Fruit fly (Drosophila melanogaster) whole organism, adult: ENCODE results near the gene CG31917.

ENCODE experiments used
- CG11617 ChIP-seq: fragments of 200-800 bp; sonication (Bioruptor generic); optimal IDR thresholded peaks from 2 replicates; lab custom pipeline; 2017; ENCODE audit warnings: mild to moderate bottlenecking, missing biosample characterization, missing genetic modification reagents, missing genetic modification characterization
- CG12768 ChIP-seq: fragments of 200-800 bp; sonication (Bioruptor generic); optimal IDR thresholded peaks from 2 replicates; lab custom pipeline; 2017; ENCODE audit warnings: missing biosample characterization, missing genetic modification characterization, mild to moderate bottlenecking, moderate library complexity, missing genetic modification reagents
- CG14711 ChIP-seq: fragments of 200-800 bp; sonication (Bioruptor generic); optimal IDR thresholded peaks from 2 replicates; lab custom pipeline; 2018; ENCODE audit warnings: missing biosample characterization, mild to moderate bottlenecking, missing genetic modification characterization, moderate library complexity
- CG1620 ChIP-seq: fragments of 200-800 bp; sonication (Bioruptor generic); optimal IDR thresholded peaks from 2 replicates; lab custom pipeline; 2016; ENCODE audit warnings: missing biosample characterization, missing genetic modification characterization
- CG33017 ChIP-seq: fragments of 200-800 bp; sonication (Bioruptor generic); optimal IDR thresholded peaks from 2 replicates; lab custom pipeline; 2018; ENCODE audit warnings: missing biosample characterization, mild to moderate bottlenecking, missing genetic modification characterization, moderate library complexity
- CG5204 ChIP-seq: fragments of 200-800 bp; sonication (Bioruptor generic); optimal IDR thresholded peaks from 2 replicates; lab custom pipeline; 2016; ENCODE audit warnings: missing biosample characterization, missing genetic modification characterization
- CG7045 ChIP-seq: fragments of 200-800 bp; sonication (Bioruptor generic); optimal IDR thresholded peaks from 2 replicates; lab custom pipeline; 2017; ENCODE audit warnings: missing biosample characterization, mild to moderate bottlenecking, missing genetic modification characterization
- CG7101 ChIP-seq: fragments of 200-800 bp; sonication (Bioruptor generic); optimal IDR thresholded peaks from 2 replicates; lab custom pipeline; 2018; ENCODE audit warnings: missing biosample characterization, mild to moderate bottlenecking, missing genetic modification characterization, moderate library complexity
- Clk ChIP-seq: fragments of 200-800 bp; sonication (Bioruptor generic); optimal IDR thresholded peaks from 2 replicates; lab custom pipeline; 2017; ENCODE audit warnings: missing biosample characterization, missing genetic modification characterization
- Crg-1 ChIP-seq: fragments of 200-800 bp; sonication (Bioruptor generic); optimal IDR thresholded peaks from 2 replicates; lab custom pipeline; 2016; ENCODE audit warnings: missing biosample characterization, missing genetic modification characterization
- Hr96 ChIP-seq: fragments of 200-800 bp; sonication (Bioruptor generic); optimal IDR thresholded peaks from 2 replicates; lab custom pipeline; 2016; ENCODE audit warnings: missing biosample characterization, missing genetic modification characterization
- Mnt ChIP-seq: fragments of 200-800 bp; sonication (Bioruptor generic); optimal IDR thresholded peaks from 2 replicates; lab custom pipeline; 2016; ENCODE audit warnings: missing biosample characterization, mild to moderate bottlenecking, missing genetic modification characterization
- bab1 ChIP-seq: fragments of 200-800 bp; sonication (Bioruptor generic); optimal IDR thresholded peaks from 3 replicates; lab custom pipeline; 2019; ENCODE audit warnings: missing biosample characterization, mild to moderate bottlenecking, missing genetic modification characterization, moderate library complexity
- cic ChIP-seq: fragments of 200-800 bp; sonication (Bioruptor generic); optimal IDR thresholded peaks from 2 replicates; lab custom pipeline; 2017; ENCODE audit warnings: missing biosample characterization, mild to moderate bottlenecking, missing genetic modification characterization, moderate library complexity
- cnc ChIP-seq, 2 experiments: fragments of >200 bp; optimal IDR thresholded peaks; 2 replicates each; lab custom pipeline; 2017
- kay ChIP-seq: fragments of 200-800 bp; sonication (Bioruptor generic); peaks from one replicate; lab custom pipeline; 2016; ENCODE audit warnings: missing biosample characterization, missing genetic modification characterization, borderline replicate concordance
- ovo ChIP-seq: fragments of 200-800 bp; sonication (Bioruptor generic); optimal IDR thresholded peaks from 2 replicates; lab custom pipeline; 2016; ENCODE audit warnings: missing biosample characterization, missing genetic modification characterization
- pad ChIP-seq: fragments of 200-800 bp; sonication (Bioruptor generic); optimal IDR thresholded peaks from 3 replicates; lab custom pipeline; 2017; ENCODE audit warnings: missing biosample characterization, missing genetic modification characterization, mild to moderate bottlenecking, moderate library complexity, missing genetic modification reagents
- tj ChIP-seq: fragments of 200-800 bp; sonication (Bioruptor generic); optimal IDR thresholded peaks from 3 replicates; lab custom pipeline; 2017; ENCODE audit warnings: missing biosample characterization, mild to moderate bottlenecking, missing genetic modification characterization, moderate library complexity
- toe ChIP-seq: fragments of 200-800 bp; sonication (Bioruptor generic); optimal IDR thresholded peaks from 2 replicates; lab custom pipeline; 2016; ENCODE audit warnings: missing biosample characterization, missing genetic modification characterization

CG31917 gene

dm6 chr2L:5027321-5028069 lies 16.9 kb upstream of the CG31917 start:
- TF ChIP-seq Hr96 = no peak
- peak; percentile 3 for TF ChIP-seq cic
- TF ChIP-seq tj (GFP tag; lab: Kevin White, UChicago) = peak; percentile 41

dm6 chr2L:5025557-5025956 lies 14.9 kb upstream of the CG31917 start:
- no peak for TF ChIP-seq Hr96
- no peak for TF ChIP-seq Crg-1
- TF ChIP-seq cic = no peak
- TF ChIP-seq tj (GFP tag; lab: Kevin White, UChicago) = no peak

DNA sequence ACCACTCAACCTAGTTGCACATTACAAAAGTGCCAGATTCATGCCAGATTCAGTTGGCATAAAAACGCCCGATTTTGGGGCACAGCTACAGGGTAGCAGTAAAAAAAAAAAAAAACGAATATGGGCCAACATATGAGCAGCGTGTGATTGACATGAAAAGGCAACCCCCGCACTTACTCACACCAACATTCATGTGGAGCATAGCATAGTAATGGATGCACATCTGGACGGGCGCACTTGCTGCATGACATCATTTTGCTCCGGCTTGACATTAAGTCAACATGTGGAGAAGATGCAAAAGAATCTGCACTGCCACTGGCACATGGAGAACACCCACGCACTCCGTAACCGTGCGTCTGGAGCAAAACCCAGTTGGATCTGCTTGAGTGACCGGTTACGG lies 12.0 kb upstream of the CG31917 start:
- TF ChIP-seq CG5204 (GFP tag; lab: Kevin White, UChicago) (no peak), CG7101 (tag; lab: Kevin White, UChicago) (no peak), CG33017 (tag; lab: Kevin White, UChicago) (no peak)

DNA sequence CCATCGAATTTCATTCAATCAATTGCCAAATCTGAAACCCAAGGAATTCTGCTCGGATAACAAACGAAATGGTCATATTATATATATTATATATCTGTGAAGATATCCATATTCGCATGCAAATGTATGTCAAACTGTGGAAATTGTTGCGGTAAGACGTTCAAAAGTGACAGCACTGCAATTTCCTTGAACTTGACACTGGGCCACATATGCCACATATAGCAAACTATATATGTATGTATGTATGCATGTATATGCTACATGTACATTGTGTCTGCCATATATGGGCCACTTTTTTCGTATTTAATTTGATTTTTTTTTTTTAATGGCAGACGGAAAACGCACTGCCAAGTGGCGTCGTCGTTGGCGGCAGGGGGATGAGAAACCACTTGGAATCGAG lies 9.8 kb upstream of the CG31917 start:
- no peak for TF ChIP-seq bab1 (GFP tag; lab: Kevin White, UChicago)
- no peak for TF ChIP-seq Crg-1
- no peak for TF ChIP-seq kay (GFP tag; lab: Kevin White, UChicago)
- TF ChIP-seq Clk (GFP tag; lab: Kevin White, UChicago) = no peak
- TF ChIP-seq tj (GFP tag; lab: Kevin White, UChicago) = peak; percentile 91
- no peak for TF ChIP-seq CG14711 (tag; lab: Kevin White, UChicago)
- TF ChIP-seq cic = no peak

dm6 chr2L:5009306-5010030 lies 1.2 kb downstream of the CG31917 start, which contains the start of gene Rtnl1:
Rtnl1 (minus strand) TSS chr2L:5009720.
- TF ChIP-seq Mnt (GFP tag; lab: Kevin White, UChicago) = peak; percentile 42
- peak; percentile 34 for TF ChIP-seq CG33017 (tag; lab: Kevin White, UChicago)
- TF ChIP-seq cnc (optimal IDR thresholded peaks at IDR 0.05; lab: Kevin White, UChicago) = no peak
- peak; percentile 15 for TF ChIP-seq Clk (GFP tag; lab: Kevin White, UChicago)
- TF ChIP-seq tj (GFP tag; lab: Kevin White, UChicago) = peak; percentile 28
- TF ChIP-seq CG7101 (tag; lab: Kevin White, UChicago) = peak; percentile 17
- TF ChIP-seq CG5204 (GFP tag; lab: Kevin White, UChicago) = no peak
- peak; percentile 22 for TF ChIP-seq pad (GFP tag; lab: Kevin White, UChicago)
- TF ChIP-seq CG11617 (GFP tag; lab: Kevin White, UChicago) = peak; percentile 11
- peak; percentile 33 for TF ChIP-seq Crg-1
- peak; percentile 26 for TF ChIP-seq CG12768 (GFP tag; lab: Kevin White, UChicago)
- no peak for TF ChIP-seq kay (GFP tag; lab: Kevin White, UChicago)
- peak; percentile 81 for TF ChIP-seq bab1 (GFP tag; lab: Kevin White, UChicago)
- no peak for TF ChIP-seq toe (GFP tag; lab: Kevin White, UChicago)
- TF ChIP-seq Hr96 = no peak
- peak; percentile 33 for TF ChIP-seq CG14711 (tag; lab: Kevin White, UChicago)
- no peak for TF ChIP-seq ovo (GFP tag; lab: Kevin White, UChicago)
- peak; percentile 66 for TF ChIP-seq CG1620
- peak; percentile 70 for TF ChIP-seq cic
- no peak for TF ChIP-seq CG7045 (GFP tag; lab: Kevin White, UChicago)

dm6 chr2L:5007256-5007655 lies 3.4 kb downstream of the CG31917 start:
- TF ChIP-seq CG11617 (GFP tag; lab: Kevin White, UChicago) (peak; percentile 13), CG7101 (tag; lab: Kevin White, UChicago) (peak; percentile 65), cic (peak; percentile 65), ovo (GFP tag; lab: Kevin White, UChicago) (peak; percentile 25), pad (GFP tag; lab: Kevin White, UChicago) (peak; percentile 22), Hr96 (no peak), bab1 (GFP tag; lab: Kevin White, UChicago) (peak; percentile 40), CG12768 (GFP tag; lab: Kevin White, UChicago) (peak; percentile 60), tj (GFP tag; lab: Kevin White, UChicago) (peak; percentile 4), CG33017 (tag; lab: Kevin White, UChicago) (peak; percentile 76), CG14711 (tag; lab: Kevin White, UChicago) (peak; percentile 53), toe (GFP tag; lab: Kevin White, UChicago) (no peak), kay (GFP tag; lab: Kevin White, UChicago) (no peak), CG7045 (GFP tag; lab: Kevin White, UChicago) (peak; percentile 39), cnc (optimal IDR thresholded peaks at IDR 0.05; lab: Kevin White, UChicago) (no peak)

DNA sequence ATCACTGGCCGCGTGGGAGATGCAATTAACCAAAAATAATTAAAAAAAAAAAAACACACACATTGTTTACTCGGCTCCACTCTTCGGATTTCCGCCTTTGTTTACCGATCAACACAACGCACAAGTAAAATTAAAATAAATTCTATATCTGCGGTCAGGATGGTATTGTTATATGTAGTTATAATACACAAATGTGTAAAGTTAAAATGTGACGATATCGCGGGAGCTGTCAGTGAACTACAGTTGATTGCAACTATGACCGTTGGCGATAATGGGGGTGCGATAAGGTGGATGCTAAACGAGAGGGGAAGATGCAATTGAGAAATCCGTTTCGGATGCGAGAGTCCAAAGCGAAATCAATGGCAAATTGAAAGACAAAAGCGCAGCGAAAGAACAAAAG lies 4.3 kb downstream of the CG31917 start:
- TF ChIP-seq Hr96 = no peak
- TF ChIP-seq ovo (GFP tag; lab: Kevin White, UChicago) = peak; percentile 42
- TF ChIP-seq cic = no peak
- no peak for TF ChIP-seq bab1 (GFP tag; lab: Kevin White, UChicago)
